Worm (Caenorhabditis elegans) whole organism, young adult: ENCODE measurements around the gene clc-29.
"Not testable (repeated sequence)": the region's sequence is repeated elsewhere in the genome, so short reads cannot be mapped to it uniquely, and the experiment has no call there.

Experiments
- efl-1 ChIP-seq: fragments of 150-350 bp; optimal IDR thresholded peaks from 2 replicates; lab custom pipeline; 2014; ENCODE audit warnings: missing biosample characterization, missing genetic modification reagents, missing genetic modification characterization
- sptf-2 ChIP-seq: fragments of 200-800 bp; sonication (Bioruptor generic); optimal IDR thresholded peaks from 2 replicates; lab custom pipeline; 2018; ENCODE audit warnings: mild to moderate bottlenecking, missing genetic modification characterization, missing compliant biosample characterization
- unc-62 ChIP-seq: fragments of 150-350 bp; optimal IDR thresholded peaks from 2 replicates; lab custom pipeline; 2014; ENCODE audit warnings: missing biosample characterization, missing genetic modification reagents, missing genetic modification characterization

ce11 chrIII:8347822-8348221 is at the start of gene clc-29:
- not testable (repeated sequence) for TF ChIP-seq unc-62, sptf-2, efl-1 (GFP tag; lab: Kevin White, UChicago)
